Worm (Caenorhabditis elegans): ENCODE data around the gene ubxn-2.

ce11 chrIV:2680281-2680680, 45.3 kb downstream of the ubxn-2 start:
- TF ChIP-seq ztf-25 (GFP tag; IDR thresholded peaks at IDR 0.05), result no peak
- no peak for TF ChIP-seq sea-2 (GFP tag; IDR thresholded peaks at IDR 0.05)
- no peak for TF ChIP-seq mes-4 (tag; optimal IDR thresholded peaks at IDR 0.05)
- TF ChIP-seq snpc-4 (GFP tag; optimal IDR thresholded peaks at IDR 0.05), result no peak
- no peak for TF ChIP-seq snpc-4 (tag; optimal IDR thresholded peaks at IDR 0.05)
- no peak for TF ChIP-seq mxl-1 (tag; optimal IDR thresholded peaks at IDR 0.05)
- no peak for TF ChIP-seq F52B5.7 (tag; optimal IDR thresholded peaks at IDR 0.05)
- TF ChIP-seq zfh-2 (GFP tag; conservative IDR thresholded peaks at IDR 0.05), result no peak
- no peak for TF ChIP-seq hlh-12 (tag; optimal IDR thresholded peaks at IDR 0.05)
- no peak for TF ChIP-seq bed-1 (GFP tag; IDR thresholded peaks at IDR 0.05)
- no peak for TF ChIP-seq ets-4 (GFP tag; optimal IDR thresholded peaks at IDR 0.05)
